Fruit fly (Drosophila melanogaster) whole organism, adult: Measurements from ENCODE around the gene Prim2.

Source experiments
- CG11617 ChIP-seq: fragments of 200-800 bp; sonication (Bioruptor generic); optimal IDR thresholded peaks from 2 replicates; lab custom pipeline; 2017; ENCODE audit warnings: mild to moderate bottlenecking, missing biosample characterization, missing genetic modification reagents, missing genetic modification characterization
- CG12768 ChIP-seq: fragments of 200-800 bp; sonication (Bioruptor generic); optimal IDR thresholded peaks from 2 replicates; lab custom pipeline; 2017; ENCODE audit warnings: missing biosample characterization, missing genetic modification characterization, mild to moderate bottlenecking, moderate library complexity, missing genetic modification reagents
- CG14711 ChIP-seq: fragments of 200-800 bp; sonication (Bioruptor generic); optimal IDR thresholded peaks from 2 replicates; lab custom pipeline; 2018; ENCODE audit warnings: missing biosample characterization, mild to moderate bottlenecking, missing genetic modification characterization, moderate library complexity
- CG1620 ChIP-seq: fragments of 200-800 bp; sonication (Bioruptor generic); optimal IDR thresholded peaks from 2 replicates; lab custom pipeline; 2016; ENCODE audit warnings: missing biosample characterization, missing genetic modification characterization
- CG33017 ChIP-seq: fragments of 200-800 bp; sonication (Bioruptor generic); optimal IDR thresholded peaks from 2 replicates; lab custom pipeline; 2018; ENCODE audit warnings: missing biosample characterization, mild to moderate bottlenecking, missing genetic modification characterization, moderate library complexity
- CG5204 ChIP-seq: fragments of 200-800 bp; sonication (Bioruptor generic); optimal IDR thresholded peaks from 2 replicates; lab custom pipeline; 2016; ENCODE audit warnings: missing biosample characterization, missing genetic modification characterization
- CG7045 ChIP-seq: fragments of 200-800 bp; sonication (Bioruptor generic); optimal IDR thresholded peaks from 2 replicates; lab custom pipeline; 2017; ENCODE audit warnings: missing biosample characterization, mild to moderate bottlenecking, missing genetic modification characterization
- CG7101 ChIP-seq: fragments of 200-800 bp; sonication (Bioruptor generic); optimal IDR thresholded peaks from 2 replicates; lab custom pipeline; 2018; ENCODE audit warnings: missing biosample characterization, mild to moderate bottlenecking, missing genetic modification characterization, moderate library complexity
- Clk ChIP-seq: fragments of 200-800 bp; sonication (Bioruptor generic); optimal IDR thresholded peaks from 2 replicates; lab custom pipeline; 2017; ENCODE audit warnings: missing biosample characterization, missing genetic modification characterization
- Crg-1 ChIP-seq: fragments of 200-800 bp; sonication (Bioruptor generic); optimal IDR thresholded peaks from 2 replicates; lab custom pipeline; 2016; ENCODE audit warnings: missing biosample characterization, missing genetic modification characterization
- Hr96 ChIP-seq: fragments of 200-800 bp; sonication (Bioruptor generic); optimal IDR thresholded peaks from 2 replicates; lab custom pipeline; 2016; ENCODE audit warnings: missing biosample characterization, missing genetic modification characterization
- Mnt ChIP-seq: fragments of 200-800 bp; sonication (Bioruptor generic); optimal IDR thresholded peaks from 2 replicates; lab custom pipeline; 2016; ENCODE audit warnings: missing biosample characterization, mild to moderate bottlenecking, missing genetic modification characterization
- bab1 ChIP-seq: fragments of 200-800 bp; sonication (Bioruptor generic); optimal IDR thresholded peaks from 3 replicates; lab custom pipeline; 2019; ENCODE audit warnings: missing biosample characterization, mild to moderate bottlenecking, missing genetic modification characterization, moderate library complexity
- cic ChIP-seq: fragments of 200-800 bp; sonication (Bioruptor generic); optimal IDR thresholded peaks from 2 replicates; lab custom pipeline; 2017; ENCODE audit warnings: missing biosample characterization, mild to moderate bottlenecking, missing genetic modification characterization, moderate library complexity
- cnc ChIP-seq, 2 experiments: fragments of >200 bp; optimal IDR thresholded peaks; 2 replicates each; lab custom pipeline; 2017
- kay ChIP-seq: fragments of 200-800 bp; sonication (Bioruptor generic); peaks from one replicate; lab custom pipeline; 2016; ENCODE audit warnings: missing biosample characterization, missing genetic modification characterization, borderline replicate concordance
- ovo ChIP-seq: fragments of 200-800 bp; sonication (Bioruptor generic); optimal IDR thresholded peaks from 2 replicates; lab custom pipeline; 2016; ENCODE audit warnings: missing biosample characterization, missing genetic modification characterization
- pad ChIP-seq: fragments of 200-800 bp; sonication (Bioruptor generic); optimal IDR thresholded peaks from 3 replicates; lab custom pipeline; 2017; ENCODE audit warnings: missing biosample characterization, missing genetic modification characterization, mild to moderate bottlenecking, moderate library complexity, missing genetic modification reagents
- tj ChIP-seq: fragments of 200-800 bp; sonication (Bioruptor generic); optimal IDR thresholded peaks from 3 replicates; lab custom pipeline; 2017; ENCODE audit warnings: missing biosample characterization, mild to moderate bottlenecking, missing genetic modification characterization, moderate library complexity
- toe ChIP-seq: fragments of 200-800 bp; sonication (Bioruptor generic); optimal IDR thresholded peaks from 2 replicates; lab custom pipeline; 2016; ENCODE audit warnings: missing biosample characterization, missing genetic modification characterization

Gene Prim2

dm6 chr3L:20342334-20342733, 19.1 kb downstream of the Prim2 start, which contains the start of gene Spn77Bc:
Spn77Bc (plus strand) TSS chr3L:20342634.
- no peak for TF ChIP-seq cic (GFP tag; lab: Kevin White, UChicago)
- no peak for TF ChIP-seq pad
- TF ChIP-seq bab1, result no peak
- TF ChIP-seq ovo (GFP tag; lab: Kevin White, UChicago), result no peak
- TF ChIP-seq Crg-1, result no peak
- TF ChIP-seq cnc (optimal IDR thresholded peaks at IDR 0.05; lab: Kevin White, UChicago), result no peak
- TF ChIP-seq kay (GFP tag; lab: Kevin White, UChicago), result no peak

- no peak for TF ChIP-seq CG5204
- no peak for TF ChIP-seq CG14711
- TF ChIP-seq CG12768 (GFP tag; lab: Kevin White, UChicago), result no peak
Observed at dm6 chr3L:20320652-20321051, 40.7 kb downstream of the Prim2 start, which contains the start of gene Spn77Bb. Spn77Bb (plus strand) TSS chr3L:20320952.

- TF ChIP-seq CG11617, result no peak
- TF ChIP-seq Hr96 (GFP tag; lab: Kevin White, UChicago), result no peak
- no peak for TF ChIP-seq pad
- no peak for TF ChIP-seq bab1
- no peak for TF ChIP-seq toe (GFP tag; lab: Kevin White, UChicago)
- TF ChIP-seq cnc (optimal IDR thresholded peaks at IDR 0.05; lab: Kevin White, UChicago), result no peak
- no peak for TF ChIP-seq kay (GFP tag; lab: Kevin White, UChicago)
- TF ChIP-seq CG14711, result no peak
- TF ChIP-seq CG7101 (tag; lab: Kevin White, UChicago), result no peak
- no peak for TF ChIP-seq cic (GFP tag; lab: Kevin White, UChicago)
- TF ChIP-seq Clk (GFP tag; lab: Kevin White, UChicago), result no peak
- TF ChIP-seq CG1620 (GFP tag; lab: Kevin White, UChicago), result no peak
- TF ChIP-seq tj, result no peak
- no peak for TF ChIP-seq CG7045
Observed at dm6 chr3L:20320044-20320443, 41.3 kb downstream of the Prim2 start.

dm6 chr3L:20317751-20318150, 43.6 kb downstream of the Prim2 start:
- peak; percentile 36 for TF ChIP-seq kay (GFP tag; lab: Kevin White, UChicago)
- TF ChIP-seq pad, result no peak
- TF ChIP-seq cic (GFP tag; lab: Kevin White, UChicago), result peak; percentile 79

- peak; percentile 64 for TF ChIP-seq kay (GFP tag; lab: Kevin White, UChicago)
- TF ChIP-seq ovo (GFP tag; lab: Kevin White, UChicago), result no peak
- TF ChIP-seq bab1, result no peak
- TF ChIP-seq CG11617, result no peak
- no peak for TF ChIP-seq Clk (GFP tag; lab: Kevin White, UChicago)
- no peak for TF ChIP-seq CG1620 (GFP tag; lab: Kevin White, UChicago)
- peak; percentile 4 for TF ChIP-seq toe (GFP tag; lab: Kevin White, UChicago)
- no peak for TF ChIP-seq pad
- TF ChIP-seq CG7101 (tag; lab: Kevin White, UChicago), result no peak
- peak; percentile 78 for TF ChIP-seq cic (GFP tag; lab: Kevin White, UChicago)
- no peak for TF ChIP-seq CG7045
- peak; percentile 80 for TF ChIP-seq CG12768 (GFP tag; lab: Kevin White, UChicago)
- TF ChIP-seq CG14711, result no peak
- TF ChIP-seq Crg-1, result no peak
- TF ChIP-seq Hr96 (GFP tag; lab: Kevin White, UChicago), result no peak
- no peak for TF ChIP-seq tj
- peak; percentile 60 for TF ChIP-seq Mnt (GFP tag; lab: Kevin White, UChicago)
- peak; percentile 23 for TF ChIP-seq CG33017 (tag; lab: Kevin White, UChicago)
- TF ChIP-seq CG5204, result no peak
- no peak for TF ChIP-seq cnc (optimal IDR thresholded peaks at IDR 0.05; lab: Kevin White, UChicago)
Observed at dm6 chr3L:20316956-20317589, 44.3 kb downstream of the Prim2 start, which contains the start of gene Spn77Ba. Spn77Ba (plus strand) TSS chr3L:20317190.

dm6 chr3L:20313469-20313868, 47.9 kb downstream of the Prim2 start, which contains the start of gene alphaSnap:
alphaSnap (plus strand) TSS chr3L:20313632.
- TF ChIP-seq CG12768 (GFP tag; lab: Kevin White, UChicago) (no peak), bab1 (peak; percentile 43), ovo (GFP tag; lab: Kevin White, UChicago) (peak; percentile 15), CG1620 (GFP tag; lab: Kevin White, UChicago) (peak; percentile 71), CG11617 (no peak), Crg-1 (peak; percentile 63), CG33017 (tag; lab: Kevin White, UChicago) (no peak), CG7045 (no peak), CG5204 (no peak), CG14711 (peak; percentile 43), kay (GFP tag; lab: Kevin White, UChicago) (no peak), pad (peak; percentile 18), Clk (GFP tag; lab: Kevin White, UChicago) (no peak), tj (peak; percentile 6), CG7101 (tag; lab: Kevin White, UChicago) (peak; percentile 45), cnc (optimal IDR thresholded peaks at IDR 0.05; lab: Kevin White, UChicago) (no peak), cic (GFP tag; lab: Kevin White, UChicago) (no peak), Hr96 (GFP tag; lab: Kevin White, UChicago) (peak; percentile 29), Mnt (GFP tag; lab: Kevin White, UChicago) (peak; percentile 29), toe (GFP tag; lab: Kevin White, UChicago) (peak; percentile 15)
